Worm (Caenorhabditis elegans) whole organism, mixed stage, embryonic: Measurements from ENCODE around the gene ceh-48.

Experiments used
- M03D4.4 ChIP-seq: sonication (generic microtip); optimal IDR thresholded peaks from 2 replicates; lab custom pipeline; 2017; ENCODE audit warnings: mild to moderate bottlenecking, missing genetic modification characterization, missing compliant biosample characterization
- blmp-1 ChIP-seq: fragments of 150-350 bp; optimal IDR thresholded peaks from 2 replicates; lab custom pipeline; 2014; ENCODE audit warnings: missing biosample characterization, missing genetic modification characterization
- ceh-39 ChIP-seq: fragments of 150-350 bp; optimal IDR thresholded peaks from 2 replicates; lab custom pipeline; 2014; ENCODE audit warnings: missing biosample characterization, missing genetic modification characterization
- ceh-43 ChIP-seq: fragments of 200-800 bp; sonication (Bioruptor generic); optimal IDR thresholded peaks from 2 replicates; lab custom pipeline; 2018; ENCODE audit warnings: mild to moderate bottlenecking, missing genetic modification characterization, moderate library complexity, missing compliant biosample characterization
- ceh-83 ChIP-seq: fragments of 200-800 bp; sonication (Bioruptor generic); optimal IDR thresholded peaks from 2 replicates; lab custom pipeline; 2018; ENCODE audit warnings: mild to moderate bottlenecking, missing genetic modification characterization, missing compliant biosample characterization
- ces-1 ChIP-seq: fragments of 150-350 bp; optimal IDR thresholded peaks from 2 replicates; lab custom pipeline; 2014; ENCODE audit warnings: missing biosample characterization, missing genetic modification reagents, missing genetic modification characterization
- elt-1 ChIP-seq: sonication (generic microtip); optimal IDR thresholded peaks from 2 replicates; lab custom pipeline; 2017; ENCODE audit warnings: missing genetic modification characterization, mild to moderate bottlenecking, missing compliant biosample characterization, antibody characterized with exemption, moderate library complexity, borderline replicate concordance; ENCODE audit not compliant: insufficient read depth
- elt-3 ChIP-seq: fragments of 150-350 bp; optimal IDR thresholded peaks from 2 replicates; lab custom pipeline; 2014; ENCODE audit warnings: missing biosample characterization, missing genetic modification characterization
- ham-2 ChIP-seq: fragments of 200-800 bp; sonication (Bioruptor generic); optimal IDR thresholded peaks from 2 replicates; lab custom pipeline; 2018; ENCODE audit warnings: mild to moderate bottlenecking, missing genetic modification characterization, missing compliant biosample characterization
- hlh-1 ChIP-seq: fragments of 150-350 bp; optimal IDR thresholded peaks from 2 replicates; lab custom pipeline; 2014; ENCODE audit warnings: missing biosample characterization, missing genetic modification reagents, missing genetic modification characterization
- lin-13 ChIP-seq: fragments of 150-350 bp; optimal IDR thresholded peaks from 2 replicates; lab custom pipeline; 2014; ENCODE audit warnings: missing biosample characterization, missing genetic modification characterization
- lin-32 ChIP-seq: fragments of 200-800 bp; sonication (Bioruptor generic); optimal IDR thresholded peaks from 2 replicates; lab custom pipeline; 2018; ENCODE audit warnings: mild to moderate bottlenecking, missing genetic modification characterization, missing compliant biosample characterization
- lsy-2 ChIP-seq: fragments of 150-350 bp; optimal IDR thresholded peaks from 2 replicates; lab custom pipeline; 2014; ENCODE audit warnings: missing biosample characterization, missing genetic modification characterization
- mab-5 ChIP-seq: fragments of 150-350 bp; optimal IDR thresholded peaks from 2 replicates; lab custom pipeline; 2014; ENCODE audit warnings: missing biosample characterization, missing genetic modification characterization
- mep-1 ChIP-seq: fragments of 150-350 bp; optimal IDR thresholded peaks from 2 replicates; lab custom pipeline; 2017; ENCODE audit warnings: missing biosample characterization, missing genetic modification reagents, missing genetic modification characterization, inconsistent platforms
- nhr-12 ChIP-seq: fragments of 150-350 bp; optimal IDR thresholded peaks from 2 replicates; lab custom pipeline; 2014; ENCODE audit warnings: missing biosample characterization, missing genetic modification characterization
- nhr-2 ChIP-seq: fragments of 150-350 bp; optimal IDR thresholded peaks from 2 replicates; lab custom pipeline; 2014; ENCODE audit warnings: missing biosample characterization, missing genetic modification characterization
- nhr-237 ChIP-seq: fragments of 150-350 bp; optimal IDR thresholded peaks from 2 replicates; lab custom pipeline; 2014; ENCODE audit warnings: missing biosample characterization, missing genetic modification characterization
- nhr-28 ChIP-seq: fragments of 150-350 bp; optimal IDR thresholded peaks from 2 replicates; lab custom pipeline; 2014; ENCODE audit warnings: missing biosample characterization, missing genetic modification characterization
- nhr-76 ChIP-seq: sonication (generic microtip); optimal IDR thresholded peaks from 2 replicates; lab custom pipeline; 2017; ENCODE audit warnings: missing biosample characterization, missing genetic modification characterization
- pha-4 ChIP-seq: fragments of 150-350 bp; optimal IDR thresholded peaks from 2 replicates; lab custom pipeline; 2018; ENCODE audit warnings: missing biosample characterization, missing genetic modification reagents, missing genetic modification characterization
- sem-2 ChIP-seq: fragments of 200-800 bp; sonication (Bioruptor generic); optimal IDR thresholded peaks from 2 replicates; lab custom pipeline; 2018; ENCODE audit warnings: mild to moderate bottlenecking, missing genetic modification characterization, missing compliant biosample characterization
- snpc-4 ChIP-seq: fragments of 150-350 bp; optimal IDR thresholded peaks from 2 replicates; lab custom pipeline; 2014; ENCODE audit warnings: missing biosample characterization, missing genetic modification characterization
- sptf-1 ChIP-seq: sonication (generic microtip); optimal IDR thresholded peaks from 2 replicates; lab custom pipeline; 2017; ENCODE audit warnings: mild to moderate bottlenecking, missing genetic modification characterization, moderate library complexity, missing compliant biosample characterization
- tbx-8 ChIP-seq: fragments of 200-800 bp; sonication (Bioruptor generic); optimal IDR thresholded peaks from 2 replicates; lab custom pipeline; 2018; ENCODE audit warnings: mild to moderate bottlenecking, missing genetic modification characterization, moderate library complexity, missing compliant biosample characterization
- unc-120 ChIP-seq: sonication (generic microtip); optimal IDR thresholded peaks from 2 replicates; lab custom pipeline; 2017; ENCODE audit warnings: missing genetic modification characterization, missing compliant biosample characterization; ENCODE audit not compliant: poor library complexity, severe bottlenecking
- unc-39 ChIP-seq: fragments of 150-350 bp; optimal IDR thresholded peaks from 2 replicates; lab custom pipeline; 2014; ENCODE audit warnings: missing biosample characterization, missing genetic modification characterization
- unc-62 ChIP-seq: fragments of 150-350 bp; optimal IDR thresholded peaks from 2 replicates; lab custom pipeline; 2014; ENCODE audit warnings: missing biosample characterization, missing genetic modification reagents, missing genetic modification characterization
- zip-8 ChIP-seq: fragments of 150-350 bp; optimal IDR thresholded peaks from 2 replicates; lab custom pipeline; 2014; ENCODE audit warnings: missing biosample characterization, missing genetic modification characterization
- ztf-11 ChIP-seq: fragments of 150-350 bp; optimal IDR thresholded peaks from 2 replicates; lab custom pipeline; 2014; ENCODE audit warnings: missing biosample characterization, missing genetic modification characterization

ceh-48 gene

DNA sequence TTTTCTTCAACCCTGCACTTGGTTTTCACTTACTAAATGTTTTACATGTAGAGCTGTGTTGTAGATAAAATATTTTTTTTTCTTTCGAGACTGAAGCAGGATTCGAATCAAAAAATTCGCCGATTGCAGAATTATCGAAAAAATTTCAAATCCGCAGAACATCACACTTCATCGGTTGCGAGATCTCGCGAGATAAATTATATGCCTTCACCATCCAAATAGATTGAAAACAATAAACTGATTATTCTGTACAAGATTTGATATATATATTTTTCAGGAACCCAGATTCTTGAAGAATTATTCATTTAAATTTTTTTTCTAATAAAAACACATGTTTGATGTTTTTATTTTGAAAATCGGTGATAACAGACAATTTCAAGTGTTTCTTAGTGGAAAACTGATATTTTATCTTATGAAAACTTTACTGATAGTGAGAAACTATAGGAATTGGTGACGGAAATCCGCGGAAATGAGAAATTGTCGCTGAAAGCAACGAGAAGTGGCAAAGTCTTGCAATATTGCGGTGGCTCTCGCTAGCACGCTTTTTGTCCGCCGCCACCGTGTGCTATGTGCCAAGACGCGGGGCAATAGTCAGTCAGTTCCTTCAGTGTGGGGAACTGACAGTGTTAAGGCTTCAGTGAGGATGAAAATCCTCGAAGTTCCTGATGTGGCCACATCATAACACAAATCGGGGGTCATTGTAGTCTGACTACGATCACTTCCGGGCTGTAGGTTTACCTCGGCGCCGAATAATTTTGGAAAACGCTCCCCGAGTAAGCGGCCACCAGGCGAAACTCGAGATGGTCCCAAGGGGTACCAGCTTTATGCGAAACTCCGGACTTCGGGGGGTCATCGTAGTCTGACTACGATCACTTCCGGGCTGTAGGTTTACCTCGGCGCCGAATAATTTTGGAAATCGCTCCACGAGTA lies 19.3 kb upstream of the ceh-48 start:
- TF ChIP-seq nhr-237: no peak
- no peak for TF ChIP-seq ceh-83
- TF ChIP-seq blmp-1: no peak
- TF ChIP-seq elt-3: no peak
- TF ChIP-seq sptf-1: no peak
- TF ChIP-seq lin-13: no peak
- no peak for TF ChIP-seq ceh-39
- no peak for TF ChIP-seq ceh-43 (GFP tag; lab: Kevin White, UChicago)

ce11 chrIV:6793310-6793966 lies 18.5 kb upstream of the ceh-48 start:
- TF ChIP-seq lsy-2 (tag; lab: Kevin White, UChicago) (no peak), ces-1 (GFP tag; lab: Kevin White, UChicago) (peak; percentile 0), zip-8 (peak; percentile 96), M03D4.4 (tag; lab: Kevin White, UChicago) (no peak)
- TF ChIP-seq, all 35 proteins: peak for 2

DNA sequence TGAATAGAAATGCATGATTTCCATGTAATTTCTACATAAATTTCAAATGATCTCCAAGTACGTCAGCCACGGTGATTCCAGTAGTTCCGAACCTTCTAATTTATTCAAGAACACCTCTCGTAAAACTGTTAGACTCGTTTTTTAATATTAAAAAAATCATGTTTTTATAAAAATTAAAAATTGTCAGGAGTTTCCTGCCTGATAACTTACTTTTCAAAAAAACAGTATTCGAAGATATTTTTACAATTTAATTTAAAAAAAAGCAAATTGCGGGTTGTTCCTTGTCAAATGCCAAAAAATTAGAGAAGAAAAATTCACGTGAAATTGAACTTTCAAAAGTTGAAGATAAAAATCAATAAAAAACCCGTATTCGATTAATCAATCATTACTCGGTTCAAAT lies 16.4 kb upstream of the ceh-48 start, which contains the start of the genes C17H12.3 and C17H12.12:
C17H12.3 (minus strand) TSS at position 101 of the 400 bp plus-strand sequence.
C17H12.12 (plus strand) TSS at position 396 of the 400 bp plus-strand sequence.
- TF ChIP-seq ces-1 (GFP tag; lab: Kevin White, UChicago) (no peak), nhr-28 (no peak), blmp-1 (no peak), snpc-4 (tag; lab: Kevin White, UChicago) (no peak), elt-1 (tag; lab: Kevin White, UChicago) (no peak), tbx-8 (no peak), unc-120 (tag; lab: Kevin White, UChicago) (no peak), lin-13 (no peak), pha-4 (tag; lab: Kevin White, UChicago) (no peak), nhr-2 (no peak), ceh-83 (no peak), nhr-76 (tag; lab: Kevin White, UChicago) (no peak), ceh-39 (no peak), sem-2 (no peak), mab-5 (no peak)
- TF ChIP-seq, all 35 proteins: peak for 0

- no peak for TF ChIP-seq tbx-8
Measured at ce11 chrIV:6802132-6802531, 9.8 kb upstream of the ceh-48 start, which contains the start of the genes cest-4 and C17H12.11. Gene cest-4 (minus strand): TSS chrIV:6802337. Gene C17H12.11 (plus strand): TSS chrIV:6802387.

- TF ChIP-seq zip-8 (peak; percentile 91), lsy-2 (tag; lab: Kevin White, UChicago) (no peak), unc-120 (tag; lab: Kevin White, UChicago) (no peak), lin-13 (no peak)
Measured at ce11 chrIV:6803294-6803693, 8.6 kb upstream of the ceh-48 start.

- TF ChIP-seq elt-3 (no peak), unc-62 (GFP tag; lab: Kevin White, UChicago) (peak; percentile 61)
Measured at ce11 chrIV:6803805-6804344, 8.0 kb upstream of the ceh-48 start.

ce11 chrIV:6804815-6805214 lies 7.1 kb upstream of the ceh-48 start, which contains the start of gene C17H12.37:
Gene C17H12.37 (plus strand): TSS chrIV:6805115.
- TF ChIP-seq hlh-1 (no peak), nhr-2 (no peak), blmp-1 (no peak), zip-8 (no peak), unc-120 (tag; lab: Kevin White, UChicago) (no peak), ces-1 (GFP tag; lab: Kevin White, UChicago) (no peak), M03D4.4 (tag; lab: Kevin White, UChicago) (no peak), pha-4 (tag; lab: Kevin White, UChicago) (no peak), nhr-76 (tag; lab: Kevin White, UChicago) (no peak), nhr-12 (no peak), lin-13 (no peak), lin-32 (GFP tag; lab: Kevin White, UChicago) (no peak), mep-1 (no peak), unc-39 (tag; lab: Kevin White, UChicago) (no peak), unc-62 (GFP tag; lab: Kevin White, UChicago) (no peak), ham-2 (GFP tag; lab: Kevin White, UChicago) (no peak), ztf-11 (tag; lab: Kevin White, UChicago) (no peak)
- TF ChIP-seq, all 35 proteins: peak for 0
